Fruit fly (Drosophila melanogaster): ENCODE measurements around the gene ND-15.
A peak's percentile ranks its signal among the peaks of the same experiment; 100 is the strongest.

The ND-15 gene

DNA sequence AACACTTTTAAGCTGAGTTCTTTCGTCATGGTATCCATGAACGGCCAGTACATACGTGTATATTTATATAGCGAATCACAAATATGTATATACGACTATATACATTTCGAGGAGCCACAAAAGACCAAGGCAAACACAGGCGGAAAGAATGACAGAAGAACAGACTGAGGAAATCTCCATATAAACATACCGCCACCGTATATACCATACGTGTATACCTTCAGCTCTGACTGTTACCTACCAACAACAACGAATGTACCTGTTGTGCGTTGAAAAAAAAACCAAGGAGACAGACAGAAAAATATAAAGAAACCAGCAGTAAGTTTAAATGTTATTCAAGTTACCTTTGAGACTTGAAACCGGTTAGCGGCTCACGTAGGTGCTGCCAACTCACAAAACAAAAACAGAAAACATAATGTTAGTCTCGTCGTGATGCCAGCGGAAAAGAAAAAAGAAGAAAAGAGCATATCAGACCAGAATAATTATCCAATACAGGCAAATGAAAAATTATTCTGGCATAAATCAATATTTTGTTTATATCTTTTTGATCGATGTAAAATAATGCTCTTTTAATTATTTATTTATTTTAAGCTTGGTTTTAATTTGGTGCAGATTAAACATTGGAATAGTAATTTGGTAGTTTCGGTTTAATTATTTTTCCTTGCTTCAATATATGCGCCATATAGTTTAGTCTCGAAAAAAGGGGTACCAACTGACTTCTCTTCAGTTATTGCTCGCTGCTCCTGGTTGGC lies 57.1 kb downstream of the ND-15 start (continued):
- no peak for TF ChIP-seq CG11085 (GFP tag; IDR thresholded peaks at IDR 0.05)
- TF ChIP-seq dmrt99B (tag; optimal IDR thresholded peaks at IDR 0.05), result no peak
- TF ChIP-seq Stat92E (GFP tag; optimal IDR thresholded peaks at IDR 0.05), result no peak
- peak; percentile 90 for TF ChIP-seq CG15269 (tag; optimal IDR thresholded peaks at IDR 0.05)
- TF ChIP-seq CG6813 (GFP tag; optimal IDR thresholded peaks at IDR 0.05), result peak; percentile 59
- no peak for TF ChIP-seq dmrt11E (tag; optimal IDR thresholded peaks at IDR 0.05)
- no peak for TF ChIP-seq cas (GFP tag; IDR thresholded peaks at IDR 0.05)
- TF ChIP-seq fd96Cb (tag; optimal IDR thresholded peaks at IDR 0.05), result no peak
- no peak for TF ChIP-seq Neu2 (GFP tag; optimal IDR thresholded peaks at IDR 0.05; ENCODE audit: borderline replicate concordance)
- TF ChIP-seq NFAT (GFP tag; IDR thresholded peaks at IDR 0.05), result no peak
- no peak for TF ChIP-seq CG11504 (tag; optimal IDR thresholded peaks at IDR 0.05)
- no peak for TF ChIP-seq wek (GFP tag; optimal IDR thresholded peaks at IDR 0.05)
- TF ChIP-seq gem (tag; optimal IDR thresholded peaks at IDR 0.05), result peak; percentile 26
- peak; percentile 73 for TF ChIP-seq CG13894 (tag; optimal IDR thresholded peaks at IDR 0.05)
- no peak for TF ChIP-seq CG17802 (tag; optimal IDR thresholded peaks at IDR 0.05)
- no peak for TF ChIP-seq ab (GFP tag; optimal IDR thresholded peaks at IDR 0.05)
- no peak for TF ChIP-seq disco-r (GFP tag; optimal IDR thresholded peaks at IDR 0.05)
- no peak for TF ChIP-seq yki (optimal IDR thresholded peaks at IDR 0.05)
- no peak for TF ChIP-seq pfk (GFP tag; optimal IDR thresholded peaks at IDR 0.05)
- no peak for TF ChIP-seq CG32532 (GFP tag; IDR thresholded peaks at IDR 0.05)
- peak; percentile 81; the same call in 1 of the 4 replicates for TF ChIP-seq chinmo (GFP tag; IDR thresholded peaks at IDR 0.05; ENCODE audit: partially characterized antibody)
- TF ChIP-seq CG2889 (GFP tag; IDR thresholded peaks at IDR 0.05), result no peak
- TF ChIP-seq CG15601 (tag; optimal IDR thresholded peaks at IDR 0.05), result no peak
- TF ChIP-seq CG11093 (GFP tag; IDR thresholded peaks at IDR 0.05), result no peak
- TF ChIP-seq CG16779 (GFP tag; IDR thresholded peaks at IDR 0.05), result 0 out of 2 replicates have a peak, but pooled peaks have one; percentile 47
- TF ChIP-seq dati (GFP tag; IDR thresholded peaks at IDR 0.05), result no peak
- peak; percentile 38 for TF ChIP-seq CG7987 (GFP tag; optimal IDR thresholded peaks at IDR 0.05)
- no peak for TF ChIP-seq Gsc (GFP tag; IDR thresholded peaks at IDR 0.05)
- TF ChIP-seq pb (GFP tag; optimal IDR thresholded peaks at IDR 0.05), result no peak
- TF ChIP-seq Sox100B (GFP tag; optimal IDR thresholded peaks at IDR 0.05), result no peak
- no peak for TF ChIP-seq CG6689 (GFP tag; IDR thresholded peaks at IDR 0.05)

DNA sequence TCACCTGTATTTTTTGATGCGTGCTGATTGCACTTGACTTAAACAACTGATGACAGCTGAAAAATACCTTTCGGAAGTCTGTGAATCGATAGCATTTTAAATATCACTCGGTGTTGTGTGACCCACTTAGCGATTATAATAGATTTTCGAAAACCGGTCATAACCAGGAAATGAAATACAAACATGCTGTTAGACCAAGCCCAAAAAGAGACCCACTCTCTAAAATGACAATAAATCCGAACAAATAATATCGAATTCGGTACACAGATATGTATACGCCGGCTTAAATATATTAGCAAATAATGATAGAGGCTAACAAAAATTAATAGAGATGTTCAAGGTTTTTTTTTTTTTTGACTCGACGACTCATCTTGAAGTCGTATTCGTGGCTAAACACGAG lies 61.2 kb downstream of the ND-15 start:
- TF ChIP-seq MBD-R2 (GFP tag; IDR thresholded peaks at IDR 0.05) (no peak), Eip74EF (GFP tag; optimal IDR thresholded peaks at IDR 0.05) (peak in 1 of 2 experiments; percentile 90), CG2199 (GFP tag; IDR thresholded peaks at IDR 0.05) (0 out of 3 replicates have a peak, but pooled peaks have one; percentile 48), sens (GFP tag) (peak; percentile 40)

DNA sequence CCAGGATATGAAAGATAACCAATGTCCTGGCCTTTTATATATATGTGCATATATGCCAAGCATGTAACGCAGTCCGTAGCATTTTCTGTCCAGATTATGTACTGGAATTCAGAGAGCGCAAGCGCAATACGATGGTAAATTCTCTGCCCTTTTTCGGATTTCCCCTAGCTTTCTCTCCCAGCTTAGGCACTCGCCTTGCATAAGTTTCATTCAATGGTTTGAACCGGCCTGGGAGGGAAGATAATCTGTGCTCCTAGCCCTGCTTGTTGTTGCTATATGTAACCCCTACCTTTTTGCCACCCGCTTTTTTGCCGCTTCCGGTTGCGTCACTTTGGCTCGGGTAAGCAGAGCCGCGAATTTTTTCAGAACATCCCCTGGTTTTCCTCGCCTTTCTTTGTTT lies 64.6 kb downstream of the ND-15 start:
- TF ChIP-seq Med (GFP tag) (peak; percentile 56), Trl (optimal IDR thresholded peaks at IDR 0.05) (peak in 1 of 2 experiments; percentile 17), Trl (GFP tag; optimal IDR thresholded peaks at IDR 0.05) (no peak), fru (optimal IDR thresholded peaks at IDR 0.05) (no peak), CG16815 (GFP tag; optimal IDR thresholded peaks at IDR 0.05) (no peak), CG11504 (tag; optimal IDR thresholded peaks at IDR 0.05) (peak; percentile 24), CG4360 (GFP tag; IDR thresholded peaks at IDR 0.05) (peak; percentile 42), PHDP (tag; optimal IDR thresholded peaks at IDR 0.05) (no peak), HLHmδ (GFP tag; optimal IDR thresholded peaks at IDR 0.05) (no peak), chinmo (GFP tag; IDR thresholded peaks at IDR 0.05; ENCODE audit: partially characterized antibody) (0 out of 4 replicates have a peak, but pooled peaks have one; percentile 64), Fer3 (tag; optimal IDR thresholded peaks at IDR 0.05) (no peak), ken (GFP tag; IDR thresholded peaks at IDR 0.05) (no peak), Xbp1 (GFP tag; optimal IDR thresholded peaks at IDR 0.05) (no peak), klu (GFP tag; IDR thresholded peaks at IDR 0.05) (no peak), CG12071 (GFP tag; optimal IDR thresholded peaks at IDR 0.05) (no peak), nerfin-1 (tag; optimal IDR thresholded peaks at IDR 0.05) (peak; percentile 74)
